Worm (Caenorhabditis elegans) whole organism, late embryonic: ENCODE measurements around the gene bath-46.

ENCODE experiments used
- C08G9.2 ChIP-seq: sonication (generic microtip); optimal IDR thresholded peaks from 2 replicates; lab custom pipeline; 2016; ENCODE audit warnings: mild to moderate bottlenecking, missing genetic modification characterization, moderate library complexity, missing compliant biosample characterization
- K02D7.2 ChIP-seq: sonication (generic microtip); optimal IDR thresholded peaks from 2 replicates; lab custom pipeline; 2017; ENCODE audit warnings: mild to moderate bottlenecking, missing genetic modification characterization, missing compliant biosample characterization
- ahr-1 ChIP-seq: sonication (generic microtip); optimal IDR thresholded peaks from 2 replicates; lab custom pipeline; 2016; ENCODE audit warnings: missing genetic modification characterization, missing compliant biosample characterization
- ama-1 ChIP-seq: fragments of 150-350 bp; optimal IDR thresholded peaks from 2 replicates; lab custom pipeline; 2014
- ceh-18 ChIP-seq: sonication (generic microtip); optimal IDR thresholded peaks from 2 replicates; lab custom pipeline; 2016; ENCODE audit warnings: missing genetic modification characterization, missing compliant biosample characterization
- ceh-19 ChIP-seq: fragments of 200-800 bp; sonication (Bioruptor generic); optimal IDR thresholded peaks from 2 replicates; lab custom pipeline; 2018; ENCODE audit warnings: mild to moderate bottlenecking, missing genetic modification characterization, missing compliant biosample characterization
- ceh-30 ChIP-seq: fragments of 150-350 bp; optimal IDR thresholded peaks from 2 replicates; lab custom pipeline; 2014; ENCODE audit warnings: missing biosample characterization, missing genetic modification characterization
- ceh-31 ChIP-seq: sonication (generic microtip); optimal IDR thresholded peaks from 2 replicates; lab custom pipeline; 2016; ENCODE audit warnings: missing genetic modification characterization, missing compliant biosample characterization
- ceh-45 ChIP-seq: fragments of 200-800 bp; sonication (Bioruptor generic); IDR thresholded peaks from 2 replicates; pipeline ENCODE4 v1.3.6; 2022; ENCODE audit warnings: missing genetic modification reagents, missing genetic modification characterization, missing compliant biosample characterization
- che-1 ChIP-seq: sonication (generic microtip); optimal IDR thresholded peaks from 2 replicates; lab custom pipeline; 2016; ENCODE audit warnings: mild to moderate bottlenecking, missing genetic modification characterization, missing compliant biosample characterization
- dve-1 ChIP-seq: sonication (generic microtip); optimal IDR thresholded peaks from 2 replicates; lab custom pipeline; 2017; ENCODE audit warnings: antibody characterized with exemption, mild to moderate bottlenecking, missing genetic modification characterization, missing compliant biosample characterization
- elt-2 ChIP-seq: sonication (generic microtip); optimal IDR thresholded peaks from 2 replicates; lab custom pipeline; 2016; ENCODE audit warnings: missing genetic modification reagents, missing genetic modification characterization, missing compliant biosample characterization
- fax-1 ChIP-seq: sonication (generic microtip); optimal IDR thresholded peaks from 2 replicates; lab custom pipeline; 2016; ENCODE audit warnings: missing genotype, missing genetic modification characterization, missing compliant biosample characterization
- fkh-10 ChIP-seq: fragments of 150-350 bp; optimal IDR thresholded peaks from 2 replicates; lab custom pipeline; 2014; ENCODE audit warnings: missing biosample characterization, missing genetic modification reagents, missing genetic modification characterization
- gmeb-2 ChIP-seq: sonication (generic microtip); optimal IDR thresholded peaks from 2 replicates; lab custom pipeline; 2016; ENCODE audit warnings: missing genetic modification characterization, inconsistent platforms, missing compliant biosample characterization
- hlh-15 ChIP-seq: sonication (generic microtip); optimal IDR thresholded peaks from 2 replicates; lab custom pipeline; 2016; ENCODE audit warnings: missing genetic modification characterization, missing compliant biosample characterization
- hlh-30 ChIP-seq: sonication (generic microtip); optimal IDR thresholded peaks from 2 replicates; lab custom pipeline; 2017; ENCODE audit warnings: antibody characterized with exemption, missing genetic modification characterization, missing compliant biosample characterization; ENCODE audit not compliant: insufficient read depth
- madf-2 ChIP-seq: sonication (generic microtip); optimal IDR thresholded peaks from 2 replicates; lab custom pipeline; 2017; ENCODE audit warnings: missing genetic modification characterization, missing compliant biosample characterization
- nfya-1 ChIP-seq: sonication (generic microtip); optimal IDR thresholded peaks from 2 replicates; lab custom pipeline; 2017; ENCODE audit warnings: missing genetic modification characterization, mild to moderate bottlenecking, missing compliant biosample characterization, antibody characterized with exemption, moderate library complexity
- nhr-11 ChIP-seq: fragments of 150-350 bp; optimal IDR thresholded peaks from 2 replicates; lab custom pipeline; 2014; ENCODE audit warnings: missing biosample characterization, missing genetic modification characterization
- nhr-232 ChIP-seq: sonication (generic microtip); optimal IDR thresholded peaks from 2 replicates; lab custom pipeline; 2016; ENCODE audit warnings: missing genetic modification characterization, missing compliant biosample characterization
- npax-4 ChIP-seq: sonication (generic microtip); optimal IDR thresholded peaks from 2 replicates; lab custom pipeline; 2016; ENCODE audit warnings: missing genetic modification characterization, missing compliant biosample characterization
- pag-3 ChIP-seq: sonication (generic microtip); optimal IDR thresholded peaks from 2 replicates; lab custom pipeline; 2016; ENCODE audit warnings: missing compliant biosample characterization, missing genetic modification characterization, borderline replicate concordance
- pat-9 ChIP-seq: fragments of 200-800 bp; sonication (Bioruptor generic); optimal IDR thresholded peaks from 2 replicates; lab custom pipeline; 2018; ENCODE audit warnings: mild to moderate bottlenecking, missing genetic modification characterization, moderate library complexity, missing compliant biosample characterization
- pax-1 ChIP-seq: fragments of 150-350 bp; optimal IDR thresholded peaks from 2 replicates; lab custom pipeline; 2014; ENCODE audit warnings: missing biosample characterization, missing genetic modification characterization
- pha-2 ChIP-seq: sonication (generic microtip); optimal IDR thresholded peaks from 2 replicates; lab custom pipeline; 2017; ENCODE audit warnings: mild to moderate bottlenecking, missing genetic modification characterization, missing compliant biosample characterization
- pha-4 ChIP-seq: fragments of 150-350 bp; optimal IDR thresholded peaks from 2 replicates; lab custom pipeline; 2018; ENCODE audit warnings: missing biosample characterization, missing genetic modification reagents, missing genetic modification characterization
- pros-1 ChIP-seq: fragments of 150-350 bp; optimal IDR thresholded peaks from 2 replicates; lab custom pipeline; 2014; ENCODE audit warnings: missing biosample characterization, missing genetic modification reagents, missing genetic modification characterization
- ref-2 ChIP-seq: sonication (generic microtip); optimal IDR thresholded peaks from 2 replicates; lab custom pipeline; 2016; ENCODE audit warnings: missing genetic modification characterization, missing compliant biosample characterization
- sdc-2 ChIP-seq: sonication (generic microtip); optimal IDR thresholded peaks from 2 replicates; lab custom pipeline; 2016; ENCODE audit warnings: missing genotype, missing genetic modification characterization, missing compliant biosample characterization
- sox-4 ChIP-seq: sonication (generic microtip); optimal IDR thresholded peaks from 2 replicates; lab custom pipeline; 2017; ENCODE audit warnings: mild to moderate bottlenecking, missing genetic modification characterization, inconsistent platforms, missing compliant biosample characterization
- unc-3 ChIP-seq, 2 experiments: fragments of 200-800 bp in 1 of 2; sonication (Bioruptor generic) in 1 of 2; sonication (generic microtip) in 1 of 2; conservative IDR thresholded peaks in 1 of 2; optimal IDR thresholded peaks in 1 of 2; 2 replicates each; pipeline versions ENCODE4 v1.3.6 to Lab custom; 2016 to 2022; ENCODE audit warnings: missing compliant biosample characterization in 2 of 2, missing genetic modification characterization in 2 of 2, missing genetic modification reagents in 1 of 2
- unc-42 ChIP-seq: sonication (generic microtip); optimal IDR thresholded peaks from 2 replicates; lab custom pipeline; 2016; ENCODE audit warnings: missing genotype, missing genetic modification characterization, missing compliant biosample characterization
- unc-55 ChIP-seq: sonication (generic microtip); optimal IDR thresholded peaks from 2 replicates; lab custom pipeline; 2017; ENCODE audit warnings: missing biosample characterization, missing genetic modification reagents, missing genetic modification characterization

The bath-46 gene

ce11 chrII:1616382-1616781, 18.7 kb downstream of the bath-46 start, which contains the start of gene fbxa-165:
fbxa-165 (minus strand) TSS chrII:1616482.
- TF ChIP-seq sox-4 (tag; lab: Kevin White, UChicago) (no peak), ama-1 (no peak)

ce11 chrII:1618948-1619347, 21.2 kb downstream of the bath-46 start, which contains the start of gene fbxa-166:
fbxa-166 (minus strand) TSS chrII:1619048.
- TF ChIP-seq ceh-30 (tag; lab: Kevin White, UChicago) (no peak), ceh-31 (no peak), npax-4 (no peak), C08G9.2 (tag; lab: Kevin White, UChicago) (no peak), nhr-11 (tag; lab: Kevin White, UChicago) (no peak), pat-9 (tag; lab: Kevin White, UChicago) (no peak)

- no peak for TF ChIP-seq ama-1
- no peak for TF ChIP-seq che-1 (tag; lab: Kevin White, UChicago)
- TF ChIP-seq nhr-11 (tag; lab: Kevin White, UChicago) = no peak
- TF ChIP-seq pros-1 (tag; lab: Kevin White, UChicago) = no peak
- TF ChIP-seq nfya-1 (tag; lab: Kevin White, UChicago) = no peak
- no peak for TF ChIP-seq pat-9 (tag; lab: Kevin White, UChicago)
- no peak for TF ChIP-seq npax-4
- no peak for TF ChIP-seq K02D7.2 (tag; lab: Kevin White, UChicago)
- no peak for TF ChIP-seq gmeb-2 (tag; lab: Kevin White, UChicago)
- no peak for TF ChIP-seq ahr-1
- TF ChIP-seq C08G9.2 (tag; lab: Kevin White, UChicago) = no peak
- no peak for TF ChIP-seq fkh-10 (GFP tag; lab: Kevin White, UChicago)
- no peak for TF ChIP-seq unc-55
- TF ChIP-seq hlh-15 (tag; lab: Kevin White, UChicago) = no peak
- no peak for TF ChIP-seq pha-4 (tag; lab: Kevin White, UChicago)
- TF ChIP-seq unc-42 = no peak
- TF ChIP-seq ceh-19 (GFP tag; lab: Kevin White, UChicago) = no peak
- no peak for TF ChIP-seq fax-1 (tag; lab: Kevin White, UChicago)
Observed at ce11 chrII:1621180-1621579, 23.5 kb downstream of the bath-46 start, which contains the start of gene fbxa-158. fbxa-158 (minus strand) TSS chrII:1621280.

DNA sequence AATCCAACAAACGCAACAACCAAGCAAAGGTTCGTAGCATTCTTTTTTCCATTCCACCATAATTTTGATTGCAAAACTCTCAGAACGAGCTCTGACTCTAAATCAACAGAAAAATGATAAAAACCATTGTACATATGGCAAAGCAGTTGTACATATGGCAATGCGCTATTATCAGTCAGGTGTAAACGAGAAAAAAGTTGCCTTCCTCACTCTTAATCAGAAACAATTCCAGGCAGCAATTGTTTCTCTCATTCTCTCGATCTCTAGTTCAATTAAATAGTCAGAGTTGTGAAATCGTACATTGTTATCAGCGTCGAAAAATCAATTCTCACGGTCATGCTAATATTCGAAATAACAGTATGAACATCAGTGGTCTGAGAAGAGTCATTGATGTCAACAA, 24.1 kb downstream of the bath-46 start:
- TF ChIP-seq ref-2 (tag; lab: Kevin White, UChicago) = no peak
- no peak for TF ChIP-seq pag-3 (tag; lab: Kevin White, UChicago)
- no peak for TF ChIP-seq pax-1
- no peak for TF ChIP-seq ceh-18 (tag; lab: Kevin White, UChicago)
- no peak for TF ChIP-seq sox-4 (tag; lab: Kevin White, UChicago)
- no peak for TF ChIP-seq madf-2 (tag; lab: Kevin White, UChicago)
- peak; percentile 46 for TF ChIP-seq elt-2 (tag; lab: Kevin White, UChicago)
- TF ChIP-seq npax-4 = no peak

- TF ChIP-seq dve-1 (tag; lab: Kevin White, UChicago) (no peak), ceh-18 (tag; lab: Kevin White, UChicago) (no peak), hlh-30 (tag; lab: Kevin White, UChicago) (no peak), pha-2 (tag; lab: Kevin White, UChicago) (no peak), ama-1 (no peak), sdc-2 (tag; lab: Kevin White, UChicago) (no peak), unc-3 (GFP tag; conservative IDR thresholded peaks at IDR 0.05; lab: Robert Waterston, UW) (no peak), unc-3 (tag; optimal IDR thresholded peaks at IDR 0.05; lab: Kevin White, UChicago) (no peak), ceh-45 (GFP tag; lab: Robert Waterston, UW) (no peak), nhr-232 (tag; lab: Kevin White, UChicago) (no peak)
Observed at ce11 chrII:1624572-1624971, 26.9 kb downstream of the bath-46 start, which contains the start of gene fbxa-160. fbxa-160 (minus strand) TSS chrII:1624672.
